Worm (Caenorhabditis elegans): Measurements from ENCODE around the gene col-143.

The col-143 gene

DNA sequence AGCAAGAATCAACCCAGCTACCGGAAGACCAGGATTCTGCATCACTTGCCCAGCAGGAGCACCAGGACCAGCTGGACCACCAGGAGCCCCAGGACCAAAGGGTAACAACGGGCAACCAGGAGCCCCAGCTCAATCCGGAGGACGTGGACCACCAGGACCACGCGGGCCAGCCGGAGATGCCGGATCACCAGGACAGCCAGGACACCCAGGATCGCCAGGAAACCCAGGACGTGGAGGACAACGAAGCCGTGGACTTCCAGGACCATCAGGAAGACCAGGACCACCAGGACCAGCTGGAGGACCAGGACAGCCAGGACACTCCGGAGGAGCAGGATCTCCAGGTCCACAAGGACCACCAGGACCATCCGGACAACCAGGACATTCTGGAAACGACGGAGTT is 3.9 kb upstream of the col-143 start:
- TF ChIP-seq sox-4 (tag; optimal IDR thresholded peaks at IDR 0.05) = no peak
- TF ChIP-seq fkh-10 (GFP tag; optimal IDR thresholded peaks at IDR 0.05) = no peak
- TF ChIP-seq lin-13 (GFP tag; optimal IDR thresholded peaks at IDR 0.05) = no peak
- no peak for TF ChIP-seq hpl-2 (GFP tag; optimal IDR thresholded peaks at IDR 0.05)
- TF ChIP-seq aha-1 (tag; optimal IDR thresholded peaks at IDR 0.05) = no peak
- no peak for TF ChIP-seq nhr-237 (tag; optimal IDR thresholded peaks at IDR 0.05)
- no peak for TF ChIP-seq efl-1 (optimal IDR thresholded peaks at IDR 0.05)
- no peak for TF ChIP-seq efl-1 (GFP tag; optimal IDR thresholded peaks at IDR 0.05 in 1 of 2)
- no peak for TF ChIP-seq alr-1 (tag; optimal IDR thresholded peaks at IDR 0.05; ENCODE audit: borderline replicate concordance)
- TF ChIP-seq swsn-7 (tag; optimal IDR thresholded peaks at IDR 0.05) = no peak
- no peak for TF ChIP-seq mdl-1 (tag; optimal IDR thresholded peaks at IDR 0.05)
- TF ChIP-seq vab-15 (tag; optimal IDR thresholded peaks at IDR 0.05) = no peak
- no peak for TF ChIP-seq snpc-4 (tag; optimal IDR thresholded peaks at IDR 0.05)
- TF ChIP-seq mep-1 (tag; optimal IDR thresholded peaks at IDR 0.05) = no peak
- TF ChIP-seq pqm-1 (tag; optimal IDR thresholded peaks at IDR 0.05) = no peak
- TF ChIP-seq nhr-12 (tag; optimal IDR thresholded peaks at IDR 0.05) = no peak

DNA sequence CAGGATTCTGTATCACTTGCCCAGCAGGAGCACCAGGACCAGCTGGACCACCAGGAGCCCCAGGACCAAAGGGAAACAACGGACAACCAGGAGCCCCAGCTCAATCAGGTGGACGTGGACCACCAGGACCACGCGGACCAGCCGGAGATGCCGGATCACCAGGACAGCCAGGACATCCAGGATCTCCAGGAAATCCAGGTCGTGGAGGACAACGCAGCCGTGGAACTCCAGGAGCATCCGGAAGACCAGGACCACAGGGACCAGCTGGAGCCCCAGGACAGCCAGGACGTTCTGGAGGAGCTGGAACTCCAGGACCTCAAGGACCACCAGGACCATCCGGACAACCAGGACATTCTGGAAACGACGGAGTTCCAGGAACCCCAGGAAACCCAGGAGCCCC is 601 bp downstream of the col-143 start:
- TF ChIP-seq nhr-19 (GFP tag; conservative IDR thresholded peaks at IDR 0.05) = no peak
- TF ChIP-seq nhr-77 (tag; optimal IDR thresholded peaks at IDR 0.05) = no peak
- no peak for TF ChIP-seq mdl-1 (tag; optimal IDR thresholded peaks at IDR 0.05)
- no peak for TF ChIP-seq sup-37 (GFP tag; optimal IDR thresholded peaks at IDR 0.05)
- TF ChIP-seq fkh-4 (tag; optimal IDR thresholded peaks at IDR 0.05; ENCODE audit: borderline replicate concordance) = no peak
- no peak for TF ChIP-seq fkh-10 (GFP tag; optimal IDR thresholded peaks at IDR 0.05)

DNA sequence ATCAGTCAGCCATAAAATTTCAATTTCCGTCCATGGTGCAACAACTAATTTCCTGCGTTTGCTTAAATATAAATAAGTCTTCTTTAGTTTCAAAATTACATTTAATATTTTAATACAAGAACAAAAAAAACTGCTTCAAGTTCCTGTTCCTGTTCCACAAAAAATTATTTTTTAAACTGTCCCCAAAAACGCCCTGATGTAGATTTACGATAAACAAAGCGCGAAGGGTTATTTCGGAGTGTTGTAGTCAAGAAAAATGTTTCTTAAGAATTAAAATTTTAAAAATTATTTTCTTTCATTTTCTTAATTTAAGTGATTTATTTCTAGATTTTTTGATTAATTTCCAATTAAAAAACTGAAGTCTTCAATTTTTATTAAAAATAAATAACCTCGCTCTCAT is 3.2 kb downstream of the col-143 start, which contains the start of gene T15B7.15:
Gene T15B7.15, minus strand, starts transcription at position 67 of the 400 bp plus-strand sequence.
- no peak for TF ChIP-seq ceh-90 (tag; optimal IDR thresholded peaks at IDR 0.05)
- TF ChIP-seq swsn-7 (tag; optimal IDR thresholded peaks at IDR 0.05) = peak; percentile 36
- TF ChIP-seq nhr-237 (tag; optimal IDR thresholded peaks at IDR 0.05) = no peak
- TF ChIP-seq unc-62 (GFP tag; optimal IDR thresholded peaks at IDR 0.05) = no peak
- peak; percentile 53 for TF ChIP-seq nhr-47 (tag; optimal IDR thresholded peaks at IDR 0.05)
- peak; percentile 50 for TF ChIP-seq lin-14 (GFP tag; optimal IDR thresholded peaks at IDR 0.05)
- TF ChIP-seq ceh-82 (tag; optimal IDR thresholded peaks at IDR 0.05) = peak in 2 of 3 experiments; percentile 11 to 33
- no peak for TF ChIP-seq ztf-11 (tag; optimal IDR thresholded peaks at IDR 0.05)
- TF ChIP-seq irx-1 (tag; optimal IDR thresholded peaks at IDR 0.05) = peak; percentile 20
- no peak for TF ChIP-seq F16B12.6 (tag; optimal IDR thresholded peaks at IDR 0.05)
- peak; percentile 18 for TF ChIP-seq tbx-2 (tag; optimal IDR thresholded peaks at IDR 0.05)
- TF ChIP-seq hlh-17 (GFP tag; optimal IDR thresholded peaks at IDR 0.05; ENCODE audit: borderline replicate concordance) = no peak
- TF ChIP-seq nhr-85 (tag) = peak; percentile 53
- TF ChIP-seq egl-27 (tag; optimal IDR thresholded peaks at IDR 0.05) = no peak
- TF ChIP-seq nhr-19 (GFP tag; conservative IDR thresholded peaks at IDR 0.05) = peak; percentile 44
- TF ChIP-seq fos-1 (tag; optimal IDR thresholded peaks at IDR 0.05) = no peak
- TF ChIP-seq vab-15 (tag; optimal IDR thresholded peaks at IDR 0.05) = no peak
- TF ChIP-seq skn-1 (tag; optimal IDR thresholded peaks at IDR 0.05) = peak; percentile 57
- peak; percentile 31 for TF ChIP-seq C16A3.4 (tag; optimal IDR thresholded peaks at IDR 0.05)
- peak; percentile 21 for TF ChIP-seq lin-39 (tag; optimal IDR thresholded peaks at IDR 0.05)
- TF ChIP-seq dsc-1 (tag; optimal IDR thresholded peaks at IDR 0.05) = peak; percentile 21
- TF ChIP-seq blmp-1 (tag; optimal IDR thresholded peaks at IDR 0.05) = peak; percentile 19
- TF ChIP-seq elt-3 (tag; optimal IDR thresholded peaks at IDR 0.05) = peak in 1 of 6 experiments; percentile 1
- peak; percentile 36 for TF ChIP-seq mep-1 (tag; optimal IDR thresholded peaks at IDR 0.05)
- TF ChIP-seq fkh-8 (tag; optimal IDR thresholded peaks at IDR 0.05) = no peak
- TF ChIP-seq nhr-28 (tag; optimal IDR thresholded peaks at IDR 0.05) = no peak
- peak; percentile 42 for TF ChIP-seq snu-23 (GFP tag; optimal IDR thresholded peaks at IDR 0.05)
- TF ChIP-seq lin-15B (tag; optimal IDR thresholded peaks at IDR 0.05) = peak; percentile 51
- TF ChIP-seq nhr-20 (tag; optimal IDR thresholded peaks at IDR 0.05) = peak; percentile 21
- peak; percentile 25 to 71 for TF ChIP-seq lsy-2 (tag; optimal IDR thresholded peaks at IDR 0.05)
- peak; percentile 20 for TF ChIP-seq xbp-1 (tag; optimal IDR thresholded peaks at IDR 0.05)
- TF ChIP-seq lin-35 (GFP tag; optimal IDR thresholded peaks at IDR 0.05) = peak; percentile 67 to 87
- peak; percentile 72 to 88 (median 82) for TF ChIP-seq dpl-1 (GFP tag; optimal IDR thresholded peaks at IDR 0.05)
- TF ChIP-seq nhr-71 (tag; optimal IDR thresholded peaks at IDR 0.05) = peak; percentile 50
- no peak for TF ChIP-seq fkh-4 (tag; optimal IDR thresholded peaks at IDR 0.05; ENCODE audit: borderline replicate concordance)
- TF ChIP-seq hlh-4 (tag; optimal IDR thresholded peaks at IDR 0.05) = no peak
